Comparison of ENCODE assay signal across 5 worm cellular contexts in genomic region chrX:15376580-15376979, ce11.
TF ChIP-seq lines count a peak whose summit lies in the region.

No protein-coding gene starts in this region.

TF ChIP-seq in whole organism, L1 larva, 84 proteins besides CTCF, POLR2A, EP300 and RAD21 (continued from another document):
- TF ChIP-seq rnt-1 (tag; optimal IDR thresholded peaks at IDR 0.05; lab: Kevin White, UChicago): peak; percentile 21
- no peak for TF ChIP-seq F16B12.6 (tag; optimal IDR thresholded peaks at IDR 0.05; lab: Kevin White, UChicago)
- TF ChIP-seq xbp-1 (tag; optimal IDR thresholded peaks at IDR 0.05; lab: Kevin White, UChicago): no peak
- TF ChIP-seq sup-37 (GFP tag; optimal IDR thresholded peaks at IDR 0.05; lab: Kevin White, UChicago): peak; percentile 27
- peak; percentile 3 for TF ChIP-seq mep-1 (tag; optimal IDR thresholded peaks at IDR 0.05; lab: Kevin White, UChicago)
- peak; percentile 8 for TF ChIP-seq nhr-47 (tag; optimal IDR thresholded peaks at IDR 0.05; lab: Kevin White, UChicago)
- TF ChIP-seq ama-1 (optimal IDR thresholded peaks at IDR 0.05; lab: Kevin White, UChicago): no peak
- TF ChIP-seq lin-14 (GFP tag; optimal IDR thresholded peaks at IDR 0.05; lab: Kevin White, UChicago): peak; percentile 71
- peak; percentile 28 for TF ChIP-seq pqm-1 (tag; optimal IDR thresholded peaks at IDR 0.05; lab: Kevin White, UChicago)
- TF ChIP-seq lsy-2 (tag; optimal IDR thresholded peaks at IDR 0.05; lab: Kevin White, UChicago): peak in 1 of 2 experiments; percentile 30
- TF ChIP-seq tbx-2 (tag; optimal IDR thresholded peaks at IDR 0.05; lab: Kevin White, UChicago): peak; percentile 44
- peak; percentile 26 for TF ChIP-seq snu-23 (GFP tag; optimal IDR thresholded peaks at IDR 0.05; lab: Kevin White, UChicago)

TF ChIP-seq in whole organism, L2 larva, 48 proteins besides CTCF, POLR2A, EP300 and RAD21 (continued from another document):
- TF ChIP-seq unc-55 (GFP tag; optimal IDR thresholded peaks at IDR 0.05; lab: Kevin White, UChicago): no peak

TF ChIP-seq in whole organism, L4 larva, 104 proteins besides CTCF, POLR2A, EP300 and RAD21 (continued from another document and continues in another):
- TF ChIP-seq rbr-2 (tag; optimal IDR thresholded peaks at IDR 0.05; lab: Kevin White, UChicago): peak; percentile 42
- TF ChIP-seq vab-7 (GFP tag; IDR thresholded peaks at IDR 0.05; lab: Robert Waterston, UW): no peak
- TF ChIP-seq daf-8 (GFP tag; IDR thresholded peaks at IDR 0.05; lab: Robert Waterston, UW): no peak
- no peak for TF ChIP-seq ces-1 (GFP tag; optimal IDR thresholded peaks at IDR 0.05; lab: Kevin White, UChicago)
- no peak for TF ChIP-seq ceh-20 (GFP tag; IDR thresholded peaks at IDR 0.05; lab: Robert Waterston, UW)
- TF ChIP-seq ztf-11 (tag; optimal IDR thresholded peaks at IDR 0.05; lab: Kevin White, UChicago): no peak
- TF ChIP-seq egl-27 (tag; optimal IDR thresholded peaks at IDR 0.05; lab: Kevin White, UChicago): no peak
- TF ChIP-seq nhr-28 (tag; optimal IDR thresholded peaks at IDR 0.05; lab: Kevin White, UChicago): peak; percentile 85
- no peak for TF ChIP-seq F26F4.8 (GFP tag; conservative IDR thresholded peaks at IDR 0.05; lab: Robert Waterston, UW)
- TF ChIP-seq skn-1 (tag; optimal IDR thresholded peaks at IDR 0.05; lab: Kevin White, UChicago): no peak
- no peak for TF ChIP-seq nhr-25 (tag; optimal IDR thresholded peaks at IDR 0.05; lab: Kevin White, UChicago; ENCODE audit: borderline replicate concordance, insufficient read depth)
- no peak for TF ChIP-seq T26A8.4 (GFP tag; IDR thresholded peaks at IDR 0.05; lab: Robert Waterston, UW)
- no peak for TF ChIP-seq zag-1 (tag; optimal IDR thresholded peaks at IDR 0.05; lab: Kevin White, UChicago)
- no peak for TF ChIP-seq Y75B8A.6 (GFP tag; IDR thresholded peaks at IDR 0.05; lab: Robert Waterston, UW)
- peak in 1 of 2 experiments; percentile 66 for TF ChIP-seq mdl-1 (tag; optimal IDR thresholded peaks at IDR 0.05; lab: Kevin White, UChicago)
- no peak for TF ChIP-seq fkh-10 (GFP tag; optimal IDR thresholded peaks at IDR 0.05; lab: Kevin White, UChicago)
- TF ChIP-seq ceh-62 (tag; optimal IDR thresholded peaks at IDR 0.05; lab: Kevin White, UChicago): no peak
- peak; percentile 11 for TF ChIP-seq aha-1 (tag; lab: Kevin White, UChicago)
- TF ChIP-seq D1046.2 (GFP tag; IDR thresholded peaks at IDR 0.05; lab: Robert Waterston, UW): no peak
- no peak for TF ChIP-seq Y105C5A.15 (GFP tag; IDR thresholded peaks at IDR 0.05; lab: Robert Waterston, UW)
- TF ChIP-seq tag-97 (GFP tag; IDR thresholded peaks at IDR 0.05; lab: Robert Waterston, UW): no peak
- no peak for TF ChIP-seq lin-39 (tag; optimal IDR thresholded peaks at IDR 0.05; lab: Kevin White, UChicago)
- no peak for TF ChIP-seq gei-8 (GFP tag; optimal IDR thresholded peaks at IDR 0.05; lab: Kevin White, UChicago)
- TF ChIP-seq ctbp-1 (GFP tag; IDR thresholded peaks at IDR 0.05; lab: Robert Waterston, UW): no peak
- no peak for TF ChIP-seq madf-9 (GFP tag; conservative IDR thresholded peaks at IDR 0.05; lab: Robert Waterston, UW)
- TF ChIP-seq nhr-42 (GFP tag; IDR thresholded peaks at IDR 0.05; lab: Robert Waterston, UW): no peak
- no peak for TF ChIP-seq pha-4 (GFP tag; IDR thresholded peaks at IDR 0.05; lab: Robert Waterston, UW)
- TF ChIP-seq pha-4 (tag; optimal IDR thresholded peaks at IDR 0.05; lab: Kevin White, UChicago): peak; percentile 9
- no peak for TF ChIP-seq ama-1 (optimal IDR thresholded peaks at IDR 0.05; lab: Kevin White, UChicago)
- no peak for TF ChIP-seq nhr-11 (tag; optimal IDR thresholded peaks at IDR 0.05; lab: Kevin White, UChicago)
- TF ChIP-seq arid-1 (GFP tag; conservative IDR thresholded peaks at IDR 0.05; lab: Robert Waterston, UW): no peak
- TF ChIP-seq mxl-3 (GFP tag; optimal IDR thresholded peaks at IDR 0.05; lab: Kevin White, UChicago): peak; percentile 42
- TF ChIP-seq ceh-82 (tag; optimal IDR thresholded peaks at IDR 0.05; lab: Kevin White, UChicago): no peak
- no peak for TF ChIP-seq nhr-111 (GFP tag; optimal IDR thresholded peaks at IDR 0.05; lab: Kevin White, UChicago)
- TF ChIP-seq snpc-4 (tag; optimal IDR thresholded peaks at IDR 0.05; lab: Kevin White, UChicago): no peak
- TF ChIP-seq pqm-1 (tag; optimal IDR thresholded peaks at IDR 0.05; lab: Kevin White, UChicago): no peak
- TF ChIP-seq nhr-102 (tag; optimal IDR thresholded peaks at IDR 0.05; lab: Kevin White, UChicago): no peak
- TF ChIP-seq zip-11 (GFP tag; IDR thresholded peaks at IDR 0.05; lab: Robert Waterston, UW): no peak
- TF ChIP-seq attf-4 (tag; optimal IDR thresholded peaks at IDR 0.05; lab: Kevin White, UChicago): no peak
- TF ChIP-seq duxl-1 (tag; optimal IDR thresholded peaks at IDR 0.05; lab: Kevin White, UChicago; ENCODE audit: poor library complexity): no peak
- no peak for TF ChIP-seq T20F7.1 (GFP tag; optimal IDR thresholded peaks at IDR 0.05; lab: Kevin White, UChicago)
- peak in 1 of 2 experiments; percentile 13 for TF ChIP-seq hif-1 (tag; optimal IDR thresholded peaks at IDR 0.05; lab: Kevin White, UChicago)

TF ChIP-seq in whole organism, late embryonic, 69 proteins besides CTCF, POLR2A, EP300 and RAD21 (continued from another document):
- no peak for TF ChIP-seq ceh-9 (tag; optimal IDR thresholded peaks at IDR 0.05; lab: Kevin White, UChicago)
- TF ChIP-seq gmeb-2 (tag; optimal IDR thresholded peaks at IDR 0.05; lab: Kevin White, UChicago): no peak
- TF ChIP-seq elt-2 (tag; optimal IDR thresholded peaks at IDR 0.05; lab: Kevin White, UChicago): peak; percentile 9
- TF ChIP-seq nfya-1 (tag; optimal IDR thresholded peaks at IDR 0.05; lab: Kevin White, UChicago): peak; percentile 19
- no peak for TF ChIP-seq fkh-10 (GFP tag; optimal IDR thresholded peaks at IDR 0.05; lab: Kevin White, UChicago)
TF ChIP-seq in whole organism, late embryonic: peak in this region for 4.

TF ChIP-seq in whole organism, young adult, 124 proteins besides CTCF, POLR2A, EP300 and RAD21 (continued from another document):
- TF ChIP-seq attf-5 (GFP tag; optimal IDR thresholded peaks at IDR 0.05; lab: Kevin White, UChicago) (peak; percentile 50), lin-26 (GFP tag; IDR thresholded peaks at IDR 0.05; lab: Robert Waterston, UW) (no peak), zim-3 (tag; optimal IDR thresholded peaks at IDR 0.05; lab: Kevin White, UChicago) (no peak), madf-8 (GFP tag; conservative IDR thresholded peaks at IDR 0.05; lab: Robert Waterston, UW) (no peak), B0019.2 (GFP tag; conservative IDR thresholded peaks at IDR 0.05; lab: Robert Waterston, UW) (no peak), ztf-22 (GFP tag; optimal IDR thresholded peaks at IDR 0.05; lab: Kevin White, UChicago) (no peak), dox-1 (GFP tag; IDR thresholded peaks at IDR 0.05; lab: Robert Waterston, UW) (peak; percentile 64; the same call in 1 of the 2 replicates), somi-1 (GFP tag; optimal IDR thresholded peaks at IDR 0.05; lab: Kevin White, UChicago) (no peak), tbx-9 (tag; optimal IDR thresholded peaks at IDR 0.05; lab: Kevin White, UChicago; ENCODE audit: borderline replicate concordance) (no peak), Y79H2A.3 (GFP tag; conservative IDR thresholded peaks at IDR 0.05; lab: Robert Waterston, UW) (no peak), nhr-179 (tag; optimal IDR thresholded peaks at IDR 0.05; lab: Kevin White, UChicago) (no peak), die-1 (tag; optimal IDR thresholded peaks at IDR 0.05; lab: Kevin White, UChicago) (no peak), akir-1 (GFP tag; optimal IDR thresholded peaks at IDR 0.05; lab: Kevin White, UChicago) (no peak), bed-2 (GFP tag; IDR thresholded peaks at IDR 0.05; lab: Robert Waterston, UW) (no peak), attf-3 (GFP tag; conservative IDR thresholded peaks at IDR 0.05; lab: Robert Waterston, UW) (no peak), pha-4 (tag; optimal IDR thresholded peaks at IDR 0.05; lab: Kevin White, UChicago) (peak; percentile 14), mcd-1 (GFP tag; IDR thresholded peaks at IDR 0.05; lab: Robert Waterston, UW) (no peak), pbrm-1 (GFP tag; IDR thresholded peaks at IDR 0.05; lab: Robert Waterston, UW) (no peak), ccch-3 (GFP tag; optimal IDR thresholded peaks at IDR 0.05; lab: Kevin White, UChicago) (no peak), unc-62 (GFP tag; optimal IDR thresholded peaks at IDR 0.05; lab: Kevin White, UChicago) (no peak), Y67H2A.10 (GFP tag; conservative IDR thresholded peaks at IDR 0.05; lab: Robert Waterston, UW) (no peak), nhr-80 (tag; optimal IDR thresholded peaks at IDR 0.05; lab: Kevin White, UChicago) (peak; percentile 69), ztf-28 (GFP tag; IDR thresholded peaks at IDR 0.05; lab: Robert Waterston, UW) (no peak), F33H1.4 (GFP tag; IDR thresholded peaks at IDR 0.05; lab: Robert Waterston, UW) (no peak)
